Worm (Caenorhabditis elegans) whole organism, L2 larva: ENCODE results near the gene tomm-70.
A peak's percentile ranks its signal among the peaks of the same experiment; 100 is the strongest.

Experiments used
- R02D3.7 ChIP-seq: fragments of 150-350 bp; optimal IDR thresholded peaks from 2 replicates; lab custom pipeline; 2014; ENCODE audit warnings: missing biosample characterization, missing genetic modification characterization
- blmp-1 ChIP-seq: sonication (generic microtip); optimal IDR thresholded peaks from 2 replicates; lab custom pipeline; 2017; ENCODE audit warnings: missing genetic modification characterization, mild to moderate bottlenecking, missing compliant biosample characterization, antibody characterized with exemption, moderate library complexity; ENCODE audit not compliant: insufficient read depth
- lsy-2 ChIP-seq, 2 experiments: fragments of 150-350 bp in 1 of 2; sonication (generic microtip) in 1 of 2; optimal IDR thresholded peaks; 2 replicates each; lab custom pipeline; 2014 to 2017; ENCODE audit warnings: missing biosample characterization in 2 of 2, missing genetic modification characterization in 2 of 2
- nhr-237 ChIP-seq: fragments of 150-350 bp; optimal IDR thresholded peaks from 2 replicates; lab custom pipeline; 2014; ENCODE audit warnings: missing biosample characterization, missing genetic modification characterization
- nhr-25 ChIP-seq: fragments of 150-350 bp; sonication (generic microtip); optimal IDR thresholded peaks from 3 replicates; lab custom pipeline; 2014; ENCODE audit warnings: missing biosample characterization, missing genetic modification characterization
- nhr-77 ChIP-seq: fragments of 150-350 bp; optimal IDR thresholded peaks from 2 replicates; lab custom pipeline; 2014; ENCODE audit warnings: missing biosample characterization, missing genetic modification characterization
- snpc-4 ChIP-seq: fragments of 150-350 bp; optimal IDR thresholded peaks from 2 replicates; lab custom pipeline; 2014; ENCODE audit warnings: missing biosample characterization, missing genetic modification characterization
- unc-62 ChIP-seq: fragments of 150-350 bp; optimal IDR thresholded peaks from 2 replicates; lab custom pipeline; 2014; ENCODE audit warnings: missing biosample characterization, missing genetic modification reagents, missing genetic modification characterization
- zag-1 ChIP-seq: fragments of 150-350 bp; optimal IDR thresholded peaks from 2 replicates; lab custom pipeline; 2014; ENCODE audit warnings: missing biosample characterization, missing genetic modification characterization
- ztf-11 ChIP-seq: sonication (generic microtip); optimal IDR thresholded peaks from 2 replicates; lab custom pipeline; 2017; ENCODE audit warnings: missing biosample characterization, missing genetic modification characterization

DNA sequence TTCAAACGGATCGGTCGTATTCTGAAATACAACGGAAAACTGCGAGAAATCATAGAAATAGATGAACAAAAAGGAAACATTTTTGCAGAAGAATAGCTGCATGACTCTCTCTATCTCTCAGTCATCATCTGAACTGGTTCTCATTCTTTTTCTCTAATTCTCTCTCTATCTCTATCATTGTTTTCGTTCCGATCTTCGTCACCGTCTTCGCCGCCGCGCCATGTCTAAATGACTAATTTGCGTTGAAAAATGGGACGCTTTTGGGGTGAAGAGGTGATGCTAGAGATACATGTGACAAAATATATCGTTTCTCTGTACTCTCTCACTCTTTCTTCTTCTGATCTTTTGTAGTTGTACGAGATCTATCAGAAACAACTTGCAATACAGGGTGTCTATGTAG, 25.9 kb upstream of the tomm-70 start:
- no peak for TF ChIP-seq unc-62
- peak; percentile 95 for TF ChIP-seq nhr-25 (tag; lab: Kevin White, UChicago)
- no peak for TF ChIP-seq nhr-237
- TF ChIP-seq snpc-4 = no peak
- TF ChIP-seq R02D3.7 = no peak
- peak; percentile 83 for TF ChIP-seq blmp-1 (tag; lab: Kevin White, UChicago)
- peak in 1 of 2 experiments; percentile 62 for TF ChIP-seq lsy-2 (tag; optimal IDR thresholded peaks at IDR 0.05; lab: Kevin White, UChicago)
- no peak for TF ChIP-seq ztf-11 (tag; lab: Kevin White, UChicago)
- no peak for TF ChIP-seq nhr-77 (tag; lab: Kevin White, UChicago)
- TF ChIP-seq zag-1 (tag; lab: Kevin White, UChicago) = no peak
